Worm (Caenorhabditis elegans) whole organism, L4/young adult: ENCODE results near the gene dmd-8.

Experiments used
- W03F9.2 ChIP-seq: fragments of 150-350 bp; optimal IDR thresholded peaks from 2 replicates; lab custom pipeline; 2014; ENCODE audit warnings: missing biosample characterization, missing genetic modification characterization
- dao-5 ChIP-seq: sonication (generic microtip); optimal IDR thresholded peaks from 2 replicates; lab custom pipeline; 2016; ENCODE audit warnings: missing genotype, missing genetic modification characterization, moderate library complexity, missing compliant biosample characterization
- him-1 ChIP-seq: sonication (generic microtip); optimal IDR thresholded peaks from 2 replicates; lab custom pipeline; 2016; ENCODE audit warnings: missing genotype, missing genetic modification reagents, missing genetic modification characterization, missing compliant biosample characterization

- TF ChIP-seq dao-5 (tag; lab: Kevin White, UChicago) = no peak
- no peak for TF ChIP-seq W03F9.2 (tag; lab: Kevin White, UChicago)
- TF ChIP-seq him-1 (tag; lab: Kevin White, UChicago) = no peak
Measured at ce11 chrV:304613-305012, 31.6 kb downstream of the dmd-8 start, which contains the start of gene F33E11.3.
